Fruit fly (Drosophila melanogaster) ovary, adult (tissue): ENCODE data around the gene beg.

Source experiments
- CG17801 ChIP-seq: fragments of 200-800 bp; optimal IDR thresholded peaks from 2 replicates; lab custom pipeline; 2019; ENCODE audit warnings: missing biosample characterization, mild to moderate bottlenecking, missing genetic modification characterization, moderate library complexity; ENCODE audit not compliant: partially characterized antibody

beg gene

dm6 chr3L:17007041-17007471 lies 28.4 kb upstream of the beg start:
- TF ChIP-seq CG17801 (GFP tag; lab: Kevin White, UChicago), result peak; percentile 15

- no peak for TF ChIP-seq CG17801 (GFP tag; lab: Kevin White, UChicago)
Measured at dm6 chr3L:17007496-17007895, 28.0 kb upstream of the beg start.

- no peak for TF ChIP-seq CG17801 (GFP tag; lab: Kevin White, UChicago)
Measured at dm6 chr3L:17007945-17008344, 27.5 kb upstream of the beg start.

- TF ChIP-seq CG17801 (GFP tag; lab: Kevin White, UChicago), result no peak
Measured at dm6 chr3L:17008911-17009364, 26.5 kb upstream of the beg start.

dm6 chr3L:17009715-17010491 lies 25.6 kb upstream of the beg start:
- TF ChIP-seq CG17801 (GFP tag; lab: Kevin White, UChicago), result peak; percentile 82

- TF ChIP-seq CG17801 (GFP tag; lab: Kevin White, UChicago), result no peak
Measured at dm6 chr3L:17010492-17011303, 24.8 kb upstream of the beg start.

dm6 chr3L:17011351-17012016 lies 24.0 kb upstream of the beg start:
- TF ChIP-seq CG17801 (GFP tag; lab: Kevin White, UChicago), result no peak

dm6 chr3L:17012017-17012719 lies 23.3 kb upstream of the beg start, which contains the start of gene CG3764:
Gene CG3764, minus strand, starts transcription at chr3L:17012565.
- TF ChIP-seq CG17801 (GFP tag; lab: Kevin White, UChicago), result peak; percentile 51

dm6 chr3L:17015663-17016575 lies 19.5 kb upstream of the beg start, which contains the start of the genes CG6664 and CG7728:
Gene CG6664, minus strand, starts transcription at chr3L:17016180.
Gene CG7728, plus strand, starts transcription at chr3L:17016536.
- TF ChIP-seq CG17801 (GFP tag; lab: Kevin White, UChicago), result no peak

- TF ChIP-seq CG17801 (GFP tag; lab: Kevin White, UChicago), result no peak
Measured at dm6 chr3L:17016576-17016917, 18.9 kb upstream of the beg start.

dm6 chr3L:17022756-17023155 lies 12.7 kb upstream of the beg start, which contains the start of gene CG6652:
Gene CG6652, minus strand, starts transcription at chr3L:17022856.
- no peak for TF ChIP-seq CG17801 (GFP tag; lab: Kevin White, UChicago)

- TF ChIP-seq CG17801 (GFP tag; lab: Kevin White, UChicago), result no peak
Measured at dm6 chr3L:17023641-17024040, 11.8 kb upstream of the beg start, which contains the start of gene a10. Gene a10, minus strand, starts transcription at chr3L:17023741.

- no peak for TF ChIP-seq CG17801 (GFP tag; lab: Kevin White, UChicago)
Measured at dm6 chr3L:17024095-17024639, 11.3 kb upstream of the beg start, which contains the start of gene Fit2. Gene Fit2, plus strand, starts transcription at chr3L:17024328.
